Fruit fly (Drosophila melanogaster): ENCODE measurements around the gene CG13996.

CG13996 gene

dm6 chr2L:6019352-6020131 lies 1.1 kb upstream of the CG13996 start, which contains the start of gene H2.0 (continued):
- TF ChIP-seq CG11902 (GFP tag; optimal IDR thresholded peaks at IDR 0.05) (peak; percentile 50), achi (GFP tag; optimal IDR thresholded peaks at IDR 0.05) (peak; percentile 73), Hr38 (GFP tag; optimal IDR thresholded peaks at IDR 0.05) (no peak), Sox14 (GFP tag; optimal IDR thresholded peaks at IDR 0.05) (peak; percentile 75), Ets21C (GFP tag; optimal IDR thresholded peaks at IDR 0.05) (peak; percentile 67), CG34406 (GFP tag; optimal IDR thresholded peaks at IDR 0.05) (peak; percentile 58), CG11762 (GFP tag; optimal IDR thresholded peaks at IDR 0.05; ENCODE audit: insufficient read depth) (peak; percentile 37), OdsH (GFP tag; optimal IDR thresholded peaks at IDR 0.05) (peak; percentile 73), CG16779 (tag; optimal IDR thresholded peaks at IDR 0.05) (no peak), Sox102F (GFP tag; optimal IDR thresholded peaks at IDR 0.05) (peak; percentile 55), CG4318 (GFP tag; optimal IDR thresholded peaks at IDR 0.05) (peak; percentile 43), Eip75B (GFP tag; optimal IDR thresholded peaks at IDR 0.05) (peak; percentile 51), topi (GFP tag; optimal IDR thresholded peaks at IDR 0.05) (peak; percentile 78), Eip78C (GFP tag) (peak; percentile 93), Hr4 (GFP tag; optimal IDR thresholded peaks at IDR 0.05) (peak; percentile 50), net (GFP tag; optimal IDR thresholded peaks at IDR 0.05) (peak; percentile 58), CG8319 (GFP tag; optimal IDR thresholded peaks at IDR 0.05) (peak; percentile 28), lz (GFP tag; optimal IDR thresholded peaks at IDR 0.05) (peak; percentile 75), CG6808 (GFP tag; optimal IDR thresholded peaks at IDR 0.05) (peak; percentile 59)

dm6 chr2L:6022793-6023192 lies 2.2 kb downstream of the CG13996 start:
- TF ChIP-seq CG31627 (GFP tag; optimal IDR thresholded peaks at IDR 0.05): peak; percentile 42
- TF ChIP-seq CG8319 (GFP tag; optimal IDR thresholded peaks at IDR 0.05): peak; percentile 55
- TF ChIP-seq CG6854 (GFP tag; optimal IDR thresholded peaks at IDR 0.05): peak; percentile 5
- TF ChIP-seq CG6792 (GFP tag; optimal IDR thresholded peaks at IDR 0.05): peak; percentile 54
- peak; percentile 27 for TF ChIP-seq CG16779 (tag; optimal IDR thresholded peaks at IDR 0.05)
- peak; percentile 80 for TF ChIP-seq Ets96B (tag; optimal IDR thresholded peaks at IDR 0.05)
- peak; percentile 38 for TF ChIP-seq Lpt (GFP tag; optimal IDR thresholded peaks at IDR 0.05)
- peak; percentile 82 for TF ChIP-seq CG3919 (GFP tag; optimal IDR thresholded peaks at IDR 0.05)
- no peak for TF ChIP-seq fd85E (GFP tag; optimal IDR thresholded peaks at IDR 0.05)
- peak; percentile 89 for TF ChIP-seq dsx (GFP tag; optimal IDR thresholded peaks at IDR 0.05; ENCODE audit: poor library complexity, severe bottlenecking)
- peak; percentile 27 for TF ChIP-seq Hr39 (GFP tag; optimal IDR thresholded peaks at IDR 0.05)
- no peak for TF ChIP-seq CG15336 (GFP tag; IDR thresholded peaks at IDR 0.05)
- peak; percentile 40 for TF ChIP-seq Sox102F (GFP tag; optimal IDR thresholded peaks at IDR 0.05)
- TF ChIP-seq OdsH (GFP tag; optimal IDR thresholded peaks at IDR 0.05): peak; percentile 22
- TF ChIP-seq fkh (GFP tag; optimal IDR thresholded peaks at IDR 0.05): no peak
- no peak for TF ChIP-seq CG8119 (GFP tag; IDR thresholded peaks at IDR 0.05)
- TF ChIP-seq CG3032 (tag; optimal IDR thresholded peaks at IDR 0.05): peak; percentile 75
- peak; percentile 51 for TF ChIP-seq CG8632 (GFP tag; optimal IDR thresholded peaks at IDR 0.05)
- peak; percentile 58 for TF ChIP-seq fd59A (GFP tag; optimal IDR thresholded peaks at IDR 0.05)
- TF ChIP-seq esn (GFP tag; optimal IDR thresholded peaks at IDR 0.05): peak; percentile 33
- TF ChIP-seq salr (GFP tag; optimal IDR thresholded peaks at IDR 0.05): peak; percentile 9 to 27
- 0 out of 3 replicates have a peak, but pooled peaks have one; percentile 28 for TF ChIP-seq eg (GFP tag; IDR thresholded peaks at IDR 0.05)
- peak; percentile 85 to 89 for TF ChIP-seq ss (GFP tag; optimal IDR thresholded peaks at IDR 0.05)
- TF ChIP-seq Eip78C (GFP tag): peak; percentile 92
- peak; percentile 79 for TF ChIP-seq acj6 (GFP tag; optimal IDR thresholded peaks at IDR 0.05)
- TF ChIP-seq CG9139 (GFP tag; optimal IDR thresholded peaks at IDR 0.05): peak; percentile 71
- peak; percentile 56 for TF ChIP-seq lz (GFP tag; optimal IDR thresholded peaks at IDR 0.05)
- peak; percentile 73 for TF ChIP-seq CG10669 (GFP tag; optimal IDR thresholded peaks at IDR 0.05)
- TF ChIP-seq CG34406 (GFP tag; optimal IDR thresholded peaks at IDR 0.05): peak; percentile 61
- peak; percentile 78 for TF ChIP-seq CG11902 (GFP tag; optimal IDR thresholded peaks at IDR 0.05)
- TF ChIP-seq CG7368 (GFP tag; optimal IDR thresholded peaks at IDR 0.05): peak; percentile 10
- TF ChIP-seq CG4318 (GFP tag; optimal IDR thresholded peaks at IDR 0.05): no peak
- peak; percentile 53 for TF ChIP-seq Eip75B (GFP tag; optimal IDR thresholded peaks at IDR 0.05)
- peak; percentile 29 for TF ChIP-seq Hr4 (GFP tag; optimal IDR thresholded peaks at IDR 0.05)
- TF ChIP-seq CG11762 (GFP tag; optimal IDR thresholded peaks at IDR 0.05; ENCODE audit: insufficient read depth): peak; percentile 33
- no peak for TF ChIP-seq Ets21C (GFP tag; optimal IDR thresholded peaks at IDR 0.05)
- TF ChIP-seq vri (GFP tag; optimal IDR thresholded peaks at IDR 0.05): no peak
- TF ChIP-seq Sox15 (GFP tag; optimal IDR thresholded peaks at IDR 0.05): peak; percentile 58
- peak; percentile 60 for TF ChIP-seq topi (GFP tag; optimal IDR thresholded peaks at IDR 0.05)
- peak; percentile 15 for TF ChIP-seq Eip93F (GFP tag; optimal IDR thresholded peaks at IDR 0.05)
- no peak for TF ChIP-seq Hr38 (GFP tag; optimal IDR thresholded peaks at IDR 0.05)
